Worm (Caenorhabditis elegans) whole organism, young adult: Measurements from ENCODE around the gene ZK380.2.
A peak's percentile ranks its signal among the peaks of the same experiment; 100 is the strongest.

Experiments
- B0035.1 ChIP-seq: sonication (generic microtip); optimal IDR thresholded peaks from 2 replicates; lab custom pipeline; 2016; ENCODE audit warnings: missing genetic modification characterization, mild to moderate bottlenecking, missing compliant biosample characterization, missing genotype, missing genetic modification reagents
- B0261.1 ChIP-seq: sonication (generic microtip); optimal IDR thresholded peaks from 2 replicates; lab custom pipeline; 2016; ENCODE audit warnings: mild to moderate bottlenecking, missing genetic modification characterization, moderate library complexity, missing compliant biosample characterization
- D2030.7 ChIP-seq: fragments of 200-800 bp; sonication (Bioruptor generic); IDR thresholded peaks from 2 replicates; pipeline ENCODE4 v1.3.6; 2022; ENCODE audit warnings: missing genetic modification reagents, missing genetic modification characterization, missing compliant biosample characterization
- F22D6.2 ChIP-seq: sonication (generic microtip); optimal IDR thresholded peaks from 2 replicates; lab custom pipeline; 2016; ENCODE audit warnings: mild to moderate bottlenecking, missing genetic modification characterization, missing compliant biosample characterization
- F33H1.4 ChIP-seq: fragments of 200-800 bp; sonication (Bioruptor generic); IDR thresholded peaks from 2 replicates; pipeline ENCODE4 v1.3.6; 2022; ENCODE audit warnings: missing genetic modification reagents, missing genetic modification characterization, missing compliant biosample characterization
- F57A8.1 ChIP-seq: fragments of 200-800 bp; sonication (Bioruptor generic); optimal IDR thresholded peaks from 2 replicates; lab custom pipeline; 2018; ENCODE audit warnings: mild to moderate bottlenecking, missing genetic modification characterization, moderate library complexity, missing compliant biosample characterization
- F57C9.4 ChIP-seq: sonication (generic microtip); optimal IDR thresholded peaks from 2 replicates; lab custom pipeline; 2017; ENCODE audit warnings: mild to moderate bottlenecking, missing genetic modification characterization, missing compliant biosample characterization
- T26A5.8 ChIP-seq: sonication (generic microtip); optimal IDR thresholded peaks from 2 replicates; lab custom pipeline; 2016; ENCODE audit warnings: missing genetic modification characterization, missing compliant biosample characterization
- Y53F4B.3 ChIP-seq: fragments of 200-800 bp; sonication (Bioruptor generic); IDR thresholded peaks from 2 replicates; pipeline ENCODE4 v1.3.6; 2022; ENCODE audit warnings: missing genetic modification reagents, missing genetic modification characterization, missing compliant biosample characterization
- Y56A3A.18 ChIP-seq: fragments of 200-800 bp; sonication (Bioruptor generic); IDR thresholded peaks from 2 replicates; pipeline ENCODE4 v1.3.6; 2022; ENCODE audit warnings: missing genetic modification reagents, missing genetic modification characterization, missing compliant biosample characterization
- Y67H2A.10 ChIP-seq: fragments of 200-800 bp; sonication (Bioruptor generic); conservative IDR thresholded peaks from 2 replicates; pipeline ENCODE4 v1.3.6; 2022; ENCODE audit warnings: missing genetic modification reagents, missing genetic modification characterization, missing compliant biosample characterization
- Y95B8A.8 ChIP-seq: fragments of 200-800 bp; sonication (Bioruptor generic); IDR thresholded peaks from 2 replicates; pipeline ENCODE4 v1.3.6; 2022; ENCODE audit warnings: missing genetic modification reagents, missing genetic modification characterization, missing compliant biosample characterization
- ZK185.1 ChIP-seq: sonication (generic microtip); optimal IDR thresholded peaks from 2 replicates; lab custom pipeline; 2016; ENCODE audit warnings: mild to moderate bottlenecking, missing genetic modification characterization, missing compliant biosample characterization; ENCODE audit not compliant: poor library complexity, severe bottlenecking
- aptf-3 ChIP-seq: fragments of 200-800 bp; sonication (Bioruptor generic); IDR thresholded peaks from 2 replicates; pipeline ENCODE4 v1.3.6; 2022; ENCODE audit warnings: missing genetic modification characterization, missing compliant biosample characterization
- attf-3 ChIP-seq: fragments of 200-800 bp; sonication (Bioruptor generic); conservative IDR thresholded peaks from 2 replicates; pipeline ENCODE4 v1.3.6; 2022; ENCODE audit warnings: missing genetic modification reagents, missing genetic modification characterization, missing compliant biosample characterization
- ccch-3 ChIP-seq: fragments of 200-800 bp; sonication (Bioruptor generic); optimal IDR thresholded peaks from 2 replicates; lab custom pipeline; 2018; ENCODE audit warnings: mild to moderate bottlenecking, missing genetic modification characterization, missing compliant biosample characterization
- ceh-79 ChIP-seq: sonication (generic microtip); optimal IDR thresholded peaks from 2 replicates; lab custom pipeline; 2017; ENCODE audit warnings: mild to moderate bottlenecking, missing genetic modification characterization, missing compliant biosample characterization
- ceh-91 ChIP-seq: fragments of 200-800 bp; sonication (Bioruptor generic); IDR thresholded peaks from 2 replicates; pipeline ENCODE4 v1.3.6; 2022; ENCODE audit warnings: missing genetic modification reagents, missing genetic modification characterization, missing compliant biosample characterization
- chd-7 ChIP-seq: sonication (generic microtip); optimal IDR thresholded peaks from 2 replicates; lab custom pipeline; 2016; ENCODE audit warnings: mild to moderate bottlenecking, missing genetic modification characterization, moderate library complexity, missing compliant biosample characterization
- dox-1 ChIP-seq: fragments of 200-800 bp; sonication (Bioruptor generic); IDR thresholded peaks from 2 replicates; pipeline ENCODE4 v1.3.6; 2022; ENCODE audit warnings: missing genetic modification reagents, missing genetic modification characterization, missing compliant biosample characterization
- dpff-1 ChIP-seq: sonication (generic microtip); optimal IDR thresholded peaks from 2 replicates; lab custom pipeline; 2017; ENCODE audit warnings: mild to moderate bottlenecking, missing genetic modification characterization, missing compliant biosample characterization
- ets-4 ChIP-seq: fragments of 200-800 bp; sonication (Bioruptor generic); optimal IDR thresholded peaks from 2 replicates; lab custom pipeline; 2018; ENCODE audit warnings: mild to moderate bottlenecking, missing genetic modification characterization, missing compliant biosample characterization
- him-1 ChIP-seq: sonication (generic microtip); optimal IDR thresholded peaks from 2 replicates; lab custom pipeline; 2016; ENCODE audit warnings: missing genotype, missing genetic modification reagents, missing genetic modification characterization, missing compliant biosample characterization
- hlh-12 ChIP-seq: sonication (generic microtip); optimal IDR thresholded peaks from 2 replicates; lab custom pipeline; 2016; ENCODE audit warnings: missing genetic modification characterization, missing compliant biosample characterization
- hlh-26 ChIP-seq: fragments of 200-800 bp; sonication (Bioruptor generic); conservative IDR thresholded peaks from 2 replicates; pipeline ENCODE4 v1.3.6; 2022; ENCODE audit warnings: missing genetic modification reagents, missing genetic modification characterization, missing compliant biosample characterization
- lin-26 ChIP-seq: fragments of 200-800 bp; sonication (Bioruptor generic); IDR thresholded peaks from 2 replicates; pipeline ENCODE4 v1.3.6; 2022; ENCODE audit warnings: missing genetic modification reagents, missing genetic modification characterization, missing compliant biosample characterization
- lir-1 ChIP-seq: fragments of 200-800 bp; sonication (Bioruptor generic); conservative IDR thresholded peaks from 2 replicates; pipeline ENCODE4 v1.3.6; 2022; ENCODE audit warnings: missing genetic modification reagents, missing genetic modification characterization, missing compliant biosample characterization
- madf-3 ChIP-seq: fragments of 200-800 bp; sonication (Bioruptor generic); IDR thresholded peaks from 2 replicates; pipeline ENCODE4 v1.3.6; 2022; ENCODE audit warnings: missing genetic modification reagents, missing genetic modification characterization, missing compliant biosample characterization
- madf-8 ChIP-seq: fragments of 200-800 bp; sonication (Bioruptor generic); conservative IDR thresholded peaks from 2 replicates; pipeline ENCODE4 v1.3.6; 2022; ENCODE audit warnings: missing genetic modification reagents, missing genetic modification characterization, missing compliant biosample characterization
- mcd-1 ChIP-seq: fragments of 200-800 bp; sonication (Bioruptor generic); IDR thresholded peaks from 2 replicates; pipeline ENCODE4 v1.3.6; 2022; ENCODE audit warnings: missing genetic modification reagents, missing genetic modification characterization, missing compliant biosample characterization
- nhr-27 ChIP-seq: fragments of 200-800 bp; sonication (Bioruptor generic); optimal IDR thresholded peaks from 2 replicates; lab custom pipeline; 2018; ENCODE audit warnings: mild to moderate bottlenecking, missing genetic modification characterization, moderate library complexity, missing compliant biosample characterization
- nhr-80 ChIP-seq: sonication (generic microtip); optimal IDR thresholded peaks from 2 replicates; lab custom pipeline; 2016; ENCODE audit warnings: missing genetic modification characterization, missing compliant biosample characterization
- repo-1 ChIP-seq: sonication (generic microtip); optimal IDR thresholded peaks from 2 replicates; lab custom pipeline; 2017; ENCODE audit warnings: mild to moderate bottlenecking, missing genetic modification characterization, missing compliant biosample characterization
- rpc-1 ChIP-seq, 2 experiments: fragments of 150-350 bp in 1 of 2; sonication (generic microtip) in 1 of 2; optimal IDR thresholded peaks; 2 replicates each; lab custom pipeline; 2014 to 2018; ENCODE audit warnings: missing biosample characterization in 1 of 2, missing genetic modification characterization in 1 of 2, missing genetic modification reagents in 1 of 2, missing genotype in 1 of 2
- tbp1 ChIP-seq: fragments of 200-800 bp; sonication (Bioruptor generic); optimal IDR thresholded peaks from 2 replicates; lab custom pipeline; 2018; ENCODE audit warnings: mild to moderate bottlenecking, missing genetic modification characterization, missing compliant biosample characterization
- zfh-2 ChIP-seq: fragments of 200-800 bp; sonication (Bioruptor generic); conservative IDR thresholded peaks from 2 replicates; pipeline ENCODE4 v1.3.6; 2022; ENCODE audit warnings: missing genetic modification reagents, missing genetic modification characterization, missing compliant biosample characterization
- zim-3 ChIP-seq: sonication (generic microtip); optimal IDR thresholded peaks from 2 replicates; lab custom pipeline; 2017; ENCODE audit warnings: mild to moderate bottlenecking, missing genetic modification characterization, moderate library complexity, missing compliant biosample characterization
- ztf-18 ChIP-seq: sonication (generic microtip); optimal IDR thresholded peaks from 2 replicates; lab custom pipeline; 2016; ENCODE audit warnings: missing genotype, mild to moderate bottlenecking, missing genetic modification characterization, missing compliant biosample characterization
- ztf-28 ChIP-seq: fragments of 200-800 bp; sonication (Bioruptor generic); IDR thresholded peaks from 2 replicates; pipeline ENCODE4 v1.3.6; 2022; ENCODE audit warnings: missing genetic modification reagents, missing genetic modification characterization, missing compliant biosample characterization

ZK380.2 gene

DNA sequence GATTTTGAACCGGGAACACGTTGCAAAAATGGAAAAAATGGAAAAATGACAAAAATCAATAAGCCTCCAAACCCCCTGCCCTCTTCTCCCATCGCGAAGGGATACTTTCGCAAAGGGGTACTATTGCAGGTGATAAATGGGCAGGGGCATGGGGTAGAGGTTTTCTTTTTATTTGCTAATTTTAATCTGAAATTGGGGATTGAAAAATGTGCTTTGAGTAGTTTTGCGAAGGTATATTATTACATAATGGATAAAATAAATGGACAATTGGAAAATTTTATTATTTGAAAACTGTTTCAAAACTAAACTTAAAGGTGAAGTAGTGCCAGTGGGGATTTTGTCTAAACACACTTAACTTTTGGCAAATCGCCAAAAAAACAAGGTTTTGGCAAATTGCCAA, 4.3 kb upstream of the ZK380.2 start (continued):
- TF ChIP-seq Y67H2A.10 (GFP tag; lab: Robert Waterston, UW) (peak; percentile 20; the same call in 1 of the 2 replicates), repo-1 (peak; percentile 98), F33H1.4 (GFP tag; lab: Robert Waterston, UW) (0 out of 2 replicates have a peak, but pooled peaks have one; percentile 24), F57A8.1 (GFP tag; lab: Kevin White, UChicago) (peak; percentile 67), zfh-2 (peak; percentile 77), madf-3 (GFP tag; lab: Robert Waterston, UW) (peak; percentile 90), lir-1 (GFP tag; lab: Robert Waterston, UW) (peak; percentile 87), dox-1 (GFP tag; lab: Robert Waterston, UW) (peak; percentile 98), dpff-1 (tag; lab: Kevin White, UChicago) (no peak), nhr-27 (no peak), B0035.1 (tag; lab: Kevin White, UChicago) (peak; percentile 95), attf-3 (0 out of 2 replicates have a peak, but pooled peaks have one; percentile 21), D2030.7 (no peak), ets-4 (peak; percentile 53), tbp1 (GFP tag; lab: Kevin White, UChicago) (peak; percentile 79), aptf-3 (no peak), ztf-18 (tag; lab: Kevin White, UChicago) (peak; percentile 69), Y56A3A.18 (GFP tag; lab: Robert Waterston, UW) (peak; percentile 98), chd-7 (tag; lab: Kevin White, UChicago) (peak; percentile 87), ztf-28 (GFP tag; lab: Robert Waterston, UW) (0 out of 2 replicates have a peak, but pooled peaks have one; percentile 15)

DNA sequence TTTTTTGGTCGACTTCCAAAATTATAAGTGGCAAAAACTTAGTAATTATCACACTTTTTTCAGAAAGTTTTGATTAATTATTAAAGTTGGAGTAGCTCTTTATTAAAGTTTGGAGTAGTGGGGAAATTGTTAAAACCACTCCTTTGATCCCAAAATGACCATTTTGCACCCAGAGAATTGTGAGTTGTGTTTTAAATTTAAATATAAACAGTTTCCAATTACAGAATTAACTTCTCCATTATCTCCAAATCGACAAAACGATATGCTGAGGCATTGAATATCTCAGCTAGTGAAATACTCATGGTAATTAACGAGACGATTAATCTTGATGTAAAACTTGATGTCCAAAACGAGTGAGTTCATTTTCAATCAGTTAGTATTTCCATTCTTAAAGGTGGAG, 3.4 kb upstream of the ZK380.2 start, which contains the start of gene fbxb-58:
TSS of gene fbxb-58 (plus strand) at position 301 of the 400 bp plus-strand sequence.
- TF ChIP-seq hlh-26 (GFP tag; lab: Robert Waterston, UW) (no peak), ceh-79 (tag; lab: Kevin White, UChicago) (no peak), Y95B8A.8 (no peak), madf-8 (GFP tag; lab: Robert Waterston, UW) (no peak), attf-3 (no peak), T26A5.8 (tag; lab: Kevin White, UChicago) (no peak), Y53F4B.3 (GFP tag; lab: Robert Waterston, UW) (no peak)

- TF ChIP-seq zim-3 (tag; lab: Kevin White, UChicago), result no peak
- peak; percentile 28; the same call in 1 of the 2 replicates for TF ChIP-seq lin-26 (GFP tag; lab: Robert Waterston, UW)
- peak; percentile 40 for TF ChIP-seq rpc-1 (optimal IDR thresholded peaks at IDR 0.05; lab: Kevin White, UChicago)
- peak; percentile 70 for TF ChIP-seq rpc-1 (tag; optimal IDR thresholded peaks at IDR 0.05; lab: Kevin White, UChicago)
- TF ChIP-seq B0261.1, result peak; percentile 40
- no peak for TF ChIP-seq ztf-28 (GFP tag; lab: Robert Waterston, UW)
- no peak for TF ChIP-seq F57A8.1 (GFP tag; lab: Kevin White, UChicago)
- TF ChIP-seq ccch-3 (GFP tag; lab: Kevin White, UChicago), result no peak
- no peak for TF ChIP-seq nhr-27
- TF ChIP-seq him-1 (tag; lab: Kevin White, UChicago), result peak; percentile 10
- TF ChIP-seq ZK185.1 (tag; lab: Kevin White, UChicago), result no peak
- no peak for TF ChIP-seq F57C9.4 (tag; lab: Kevin White, UChicago)
- no peak for TF ChIP-seq nhr-80 (tag; lab: Kevin White, UChicago)
- TF ChIP-seq mcd-1, result no peak
- TF ChIP-seq ceh-91, result no peak
- TF ChIP-seq F22D6.2 (tag; lab: Kevin White, UChicago), result no peak
- TF ChIP-seq hlh-12 (tag; lab: Kevin White, UChicago), result no peak
- peak; percentile 77 for TF ChIP-seq tbp1 (GFP tag; lab: Kevin White, UChicago)
- TF ChIP-seq, all 124 proteins: peak for 5
Observed at ce11 chrX:1629746-1630145, 1.5 kb upstream of the ZK380.2 start.
